Worm (Caenorhabditis elegans) whole organism, young adult: Measurements from ENCODE around the gene F55G1.6.

Experiments used
- B0035.1 ChIP-seq: sonication (generic microtip); optimal IDR thresholded peaks from 2 replicates; lab custom pipeline; 2016; ENCODE audit warnings: missing genetic modification characterization, mild to moderate bottlenecking, missing compliant biosample characterization, missing genotype, missing genetic modification reagents
- B0261.1 ChIP-seq: sonication (generic microtip); optimal IDR thresholded peaks from 2 replicates; lab custom pipeline; 2016; ENCODE audit warnings: mild to moderate bottlenecking, missing genetic modification characterization, moderate library complexity, missing compliant biosample characterization
- F39B2.1 ChIP-seq: fragments of 200-800 bp; sonication (Bioruptor generic); IDR thresholded peaks from 2 replicates; pipeline ENCODE4 v1.3.6; 2022; ENCODE audit warnings: missing genetic modification reagents, missing genetic modification characterization, missing compliant biosample characterization
- F49E8.2 ChIP-seq: sonication (generic microtip); optimal IDR thresholded peaks from 3 replicates; lab custom pipeline; 2017; ENCODE audit warnings: missing genetic modification characterization, mild to moderate bottlenecking, missing compliant biosample characterization, antibody characterized with exemption, moderate library complexity; ENCODE audit not compliant: insufficient read depth
- F57A8.1 ChIP-seq: fragments of 200-800 bp; sonication (Bioruptor generic); optimal IDR thresholded peaks from 2 replicates; lab custom pipeline; 2018; ENCODE audit warnings: mild to moderate bottlenecking, missing genetic modification characterization, moderate library complexity, missing compliant biosample characterization
- Y53F4B.3 ChIP-seq: fragments of 200-800 bp; sonication (Bioruptor generic); IDR thresholded peaks from 2 replicates; pipeline ENCODE4 v1.3.6; 2022; ENCODE audit warnings: missing genetic modification reagents, missing genetic modification characterization, missing compliant biosample characterization
- Y53G8AR.9 ChIP-seq: fragments of 200-800 bp; sonication (Bioruptor generic); conservative IDR thresholded peaks from 2 replicates; pipeline ENCODE4 v1.3.6; 2022; ENCODE audit warnings: missing genetic modification reagents, missing genetic modification characterization, missing compliant biosample characterization
- Y79H2A.3 ChIP-seq: fragments of 200-800 bp; sonication (Bioruptor generic); conservative IDR thresholded peaks from 2 replicates; pipeline ENCODE4 v1.3.6; 2022; ENCODE audit warnings: missing genetic modification reagents, missing genetic modification characterization, missing compliant biosample characterization
- ZK185.1 ChIP-seq: sonication (generic microtip); optimal IDR thresholded peaks from 2 replicates; lab custom pipeline; 2016; ENCODE audit warnings: mild to moderate bottlenecking, missing genetic modification characterization, missing compliant biosample characterization; ENCODE audit not compliant: poor library complexity, severe bottlenecking
- ama-1 ChIP-seq, 3 experiments: fragments of 150-350 bp in 1 of 3; sonication (generic microtip) in 2 of 3; optimal IDR thresholded peaks; 2 replicates each; lab custom pipeline; 2014 to 2018; ENCODE audit warnings: missing biosample characterization in 2 of 3, missing genetic modification characterization in 2 of 3, missing genetic modification reagents in 2 of 3
- atf-7 ChIP-seq: sonication (generic microtip); optimal IDR thresholded peaks from 2 replicates; lab custom pipeline; 2017; ENCODE audit warnings: mild to moderate bottlenecking, missing genetic modification characterization, missing compliant biosample characterization
- attf-6 ChIP-seq: fragments of 200-800 bp; sonication (Bioruptor generic); IDR thresholded peaks from 2 replicates; pipeline ENCODE4 v1.3.6; 2022; ENCODE audit warnings: missing genetic modification reagents, missing genetic modification characterization, missing compliant biosample characterization
- bed-2 ChIP-seq: fragments of 200-800 bp; sonication (Bioruptor generic); IDR thresholded peaks from 2 replicates; pipeline ENCODE4 v1.3.6; 2022; ENCODE audit warnings: missing genetic modification reagents, missing genetic modification characterization, missing compliant biosample characterization
- ccch-3 ChIP-seq: fragments of 200-800 bp; sonication (Bioruptor generic); optimal IDR thresholded peaks from 2 replicates; lab custom pipeline; 2018; ENCODE audit warnings: mild to moderate bottlenecking, missing genetic modification characterization, missing compliant biosample characterization
- cebp-1 ChIP-seq, 2 experiments: fragments of 200-800 bp in 1 of 2; sonication (Bioruptor generic) in 1 of 2; sonication (generic microtip) in 1 of 2; IDR thresholded peaks in 1 of 2; optimal IDR thresholded peaks in 1 of 2; 2 replicates each; pipeline versions ENCODE4 v1.3.6 to Lab custom; 2017 to 2022; ENCODE audit warnings: missing compliant biosample characterization in 2 of 2, missing genetic modification characterization in 2 of 2, mild to moderate bottlenecking in 1 of 2, missing genetic modification reagents in 1 of 2, moderate library complexity in 1 of 2
- ceh-27 ChIP-seq: fragments of 200-800 bp; sonication (Bioruptor generic); optimal IDR thresholded peaks from 2 replicates; lab custom pipeline; 2018; ENCODE audit warnings: mild to moderate bottlenecking, missing genetic modification characterization, moderate library complexity, missing compliant biosample characterization
- ceh-40 ChIP-seq: fragments of 200-800 bp; sonication (Bioruptor generic); IDR thresholded peaks from 2 replicates; pipeline ENCODE4 v1.3.6; 2022; ENCODE audit warnings: missing genetic modification characterization, missing compliant biosample characterization
- dox-1 ChIP-seq: fragments of 200-800 bp; sonication (Bioruptor generic); IDR thresholded peaks from 2 replicates; pipeline ENCODE4 v1.3.6; 2022; ENCODE audit warnings: missing genetic modification reagents, missing genetic modification characterization, missing compliant biosample characterization
- egl-44 ChIP-seq: fragments of 200-800 bp; sonication (Bioruptor generic); IDR thresholded peaks from 2 replicates; pipeline ENCODE4 v1.3.6; 2022; ENCODE audit warnings: missing genetic modification reagents, missing genetic modification characterization, missing compliant biosample characterization
- fkh-3 ChIP-seq: sonication (generic microtip); optimal IDR thresholded peaks from 2 replicates; lab custom pipeline; 2016; ENCODE audit warnings: mild to moderate bottlenecking, missing genetic modification characterization, missing compliant biosample characterization
- hlh-26 ChIP-seq: fragments of 200-800 bp; sonication (Bioruptor generic); conservative IDR thresholded peaks from 2 replicates; pipeline ENCODE4 v1.3.6; 2022; ENCODE audit warnings: missing genetic modification reagents, missing genetic modification characterization, missing compliant biosample characterization
- lin-35 ChIP-seq, 3 experiments: fragments of 150-350 bp in 2 of 3; sonication (generic microtip) in 1 of 3; optimal IDR thresholded peaks; 2 replicates each; lab custom pipeline; 2014 to 2018; ENCODE audit warnings: missing biosample characterization in 3 of 3, missing genetic modification characterization in 3 of 3, missing genetic modification reagents in 3 of 3
- lin-40 ChIP-seq: sonication (generic microtip); optimal IDR thresholded peaks from 2 replicates; lab custom pipeline; 2016; ENCODE audit warnings: missing genetic modification characterization, mild to moderate bottlenecking, missing compliant biosample characterization, missing genotype, missing genetic modification reagents
- madf-10 ChIP-seq: sonication (generic microtip); optimal IDR thresholded peaks from 2 replicates; lab custom pipeline; 2016; ENCODE audit warnings: mild to moderate bottlenecking, missing genetic modification characterization, missing compliant biosample characterization
- mel-28 ChIP-seq: sonication (generic microtip); optimal IDR thresholded peaks from 2 replicates; lab custom pipeline; 2016; ENCODE audit warnings: borderline replicate concordance, mild to moderate bottlenecking, missing genetic modification characterization, missing compliant biosample characterization
- mes-4 ChIP-seq: sonication (generic microtip); optimal IDR thresholded peaks from 2 replicates; lab custom pipeline; 2016; ENCODE audit warnings: missing genotype, missing genetic modification characterization, missing compliant biosample characterization
- mxl-1 ChIP-seq: sonication (generic microtip); optimal IDR thresholded peaks from 2 replicates; lab custom pipeline; 2016; ENCODE audit warnings: missing genetic modification characterization, missing compliant biosample characterization
- nfya-1 ChIP-seq: sonication (generic microtip); optimal IDR thresholded peaks from 2 replicates; lab custom pipeline; 2017; ENCODE audit warnings: antibody characterized with exemption, missing compliant biosample characterization, missing genetic modification characterization, borderline replicate concordance; ENCODE audit not compliant: insufficient read depth
- nfyb-1 ChIP-seq: fragments of 200-800 bp; sonication (Bioruptor generic); IDR thresholded peaks from 2 replicates; pipeline ENCODE4 v1.3.6; 2022; ENCODE audit warnings: missing genetic modification reagents, missing genetic modification characterization, missing compliant biosample characterization
- nhr-179 ChIP-seq: sonication (generic microtip); optimal IDR thresholded peaks from 2 replicates; lab custom pipeline; 2016; ENCODE audit warnings: mild to moderate bottlenecking, missing genetic modification characterization, missing compliant biosample characterization
- rec-8 ChIP-seq, 2 experiments: sonication (generic microtip); optimal IDR thresholded peaks; 2 replicates each; lab custom pipeline; 2016; ENCODE audit warnings: mild to moderate bottlenecking in 2 of 2, missing genetic modification characterization in 2 of 2, missing genetic modification reagents in 2 of 2, missing genotype in 2 of 2, missing biosample characterization in 1 of 2, missing compliant biosample characterization in 1 of 2, moderate library complexity in 1 of 2
- repo-1 ChIP-seq: sonication (generic microtip); optimal IDR thresholded peaks from 2 replicates; lab custom pipeline; 2017; ENCODE audit warnings: mild to moderate bottlenecking, missing genetic modification characterization, missing compliant biosample characterization
- sea-2 ChIP-seq: fragments of 200-800 bp; sonication (Bioruptor generic); IDR thresholded peaks from 2 replicates; pipeline ENCODE4 v1.3.6; 2022; ENCODE audit warnings: missing genetic modification characterization, missing compliant biosample characterization
- snpc-1.1 ChIP-seq: sonication (generic microtip); optimal IDR thresholded peaks from 2 replicates; lab custom pipeline; 2017; ENCODE audit warnings: missing genetic modification characterization, mild to moderate bottlenecking, missing compliant biosample characterization, antibody characterized with exemption, moderate library complexity, missing genotype, missing genetic modification reagents; ENCODE audit not compliant: insufficient read depth
- snpc-1.3 ChIP-seq: sonication (generic microtip); optimal IDR thresholded peaks from 2 replicates; lab custom pipeline; 2017; ENCODE audit warnings: missing genetic modification characterization, mild to moderate bottlenecking, missing compliant biosample characterization, antibody characterized with exemption, moderate library complexity, missing genotype, missing genetic modification reagents; ENCODE audit not compliant: insufficient read depth
- snpc-3.4 ChIP-seq: sonication (generic microtip); optimal IDR thresholded peaks from 2 replicates; lab custom pipeline; 2017; ENCODE audit warnings: missing genetic modification characterization, mild to moderate bottlenecking, missing compliant biosample characterization, antibody characterized with exemption, moderate library complexity, missing genotype, missing genetic modification reagents
- tbx-9 ChIP-seq: sonication (generic microtip); optimal IDR thresholded peaks from 2 replicates; lab custom pipeline; 2016; ENCODE audit warnings: borderline replicate concordance, missing genetic modification characterization, inconsistent platforms, missing compliant biosample characterization
- tlf-1 ChIP-seq: fragments of 200-800 bp; sonication (Bioruptor generic); optimal IDR thresholded peaks from 2 replicates; lab custom pipeline; 2018; ENCODE audit warnings: mild to moderate bottlenecking, missing genetic modification characterization, missing compliant biosample characterization
- unc-130 ChIP-seq: sonication (generic microtip); optimal IDR thresholded peaks from 2 replicates; lab custom pipeline; 2016; ENCODE audit warnings: missing genetic modification reagents, missing genetic modification characterization, missing compliant biosample characterization
- unc-62 ChIP-seq: fragments of 150-350 bp; optimal IDR thresholded peaks from 2 replicates; lab custom pipeline; 2014; ENCODE audit warnings: missing biosample characterization, missing genetic modification reagents, missing genetic modification characterization
- xnd-1 ChIP-seq: sonication (generic microtip); optimal IDR thresholded peaks from 2 replicates; lab custom pipeline; 2016; ENCODE audit warnings: missing genotype, missing genetic modification reagents, missing genetic modification characterization, missing compliant biosample characterization
- ztf-18 ChIP-seq: sonication (generic microtip); optimal IDR thresholded peaks from 2 replicates; lab custom pipeline; 2016; ENCODE audit warnings: missing genotype, mild to moderate bottlenecking, missing genetic modification characterization, missing compliant biosample characterization
- ztf-22 ChIP-seq: fragments of 200-800 bp; sonication (Bioruptor generic); optimal IDR thresholded peaks from 2 replicates; lab custom pipeline; 2018; ENCODE audit warnings: mild to moderate bottlenecking, missing genetic modification characterization, moderate library complexity, missing compliant biosample characterization
- ztf-26 ChIP-seq: sonication (generic microtip); optimal IDR thresholded peaks from 2 replicates; lab custom pipeline; 2017; ENCODE audit warnings: missing genetic modification characterization, missing compliant biosample characterization
- ztf-3 ChIP-seq: fragments of 200-800 bp; sonication (Bioruptor generic); optimal IDR thresholded peaks from 2 replicates; lab custom pipeline; 2018; ENCODE audit warnings: mild to moderate bottlenecking, missing genetic modification characterization, missing compliant biosample characterization

Gene F55G1.6

ce11 chrIV:7507841-7508509 is 34.7 kb downstream of the F55G1.6 start, which contains the start of the genes vdac-1 and R05G6.5 (continued):
- TF ChIP-seq ztf-3 (GFP tag; lab: Kevin White, UChicago) (no peak), ztf-26 (tag; lab: Kevin White, UChicago) (peak; percentile 21), bed-2 (GFP tag; lab: Robert Waterston, UW) (no peak), madf-10 (tag; lab: Kevin White, UChicago) (peak; percentile 45), mel-28 (no peak), sea-2 (no peak), atf-7 (tag; lab: Kevin White, UChicago) (peak; percentile 44), snpc-1.3 (tag; lab: Kevin White, UChicago) (no peak), lin-35 (GFP tag; optimal IDR thresholded peaks at IDR 0.05; lab: Kevin White, UChicago) (peak in 1 of 3 experiments; percentile 73), Y79H2A.3 (GFP tag; lab: Robert Waterston, UW) (no peak), mxl-1 (tag; lab: Kevin White, UChicago) (no peak), ceh-27 (GFP tag; lab: Kevin White, UChicago) (peak; percentile 79), B0035.1 (no peak), cebp-1 (GFP tag; IDR thresholded peaks at IDR 0.05; lab: Robert Waterston, UW) (no peak), cebp-1 (tag; optimal IDR thresholded peaks at IDR 0.05; lab: Kevin White, UChicago) (peak; percentile 73), nfya-1 (tag; lab: Kevin White, UChicago) (no peak), Y53G8AR.9 (GFP tag; lab: Robert Waterston, UW) (peak; percentile 86), attf-6 (no peak; the same call in 1 of the 2 replicates), egl-44 (no peak), xnd-1 (tag; lab: Kevin White, UChicago) (no peak), ama-1 (optimal IDR thresholded peaks at IDR 0.05; lab: Kevin White, UChicago) (no peak), ama-1 (GFP tag; optimal IDR thresholded peaks at IDR 0.05; lab: Kevin White, UChicago) (no peak), ztf-22 (no peak), ZK185.1 (tag; lab: Kevin White, UChicago) (no peak), lin-40 (peak; percentile 68), F39B2.1 (GFP tag; lab: Robert Waterston, UW) (no peak), ztf-18 (tag; lab: Kevin White, UChicago) (peak; percentile 42), hlh-26 (GFP tag; lab: Robert Waterston, UW) (no peak), rec-8 (tag; optimal IDR thresholded peaks at IDR 0.05; lab: Kevin White, UChicago) (no peak), unc-62 (GFP tag; lab: Kevin White, UChicago) (no peak), snpc-3.4 (no peak), nfyb-1 (GFP tag; lab: Robert Waterston, UW) (peak; percentile 44; the same call in 1 of the 2 replicates), tlf-1 (GFP tag; lab: Kevin White, UChicago) (no peak), ccch-3 (GFP tag; lab: Kevin White, UChicago) (no peak), B0261.1 (tag; lab: Kevin White, UChicago) (no peak), fkh-3 (tag; lab: Kevin White, UChicago) (no peak), F57A8.1 (no peak), ceh-40 (GFP tag; lab: Robert Waterston, UW) (no peak), repo-1 (tag; lab: Kevin White, UChicago) (peak; percentile 45), nhr-179 (tag; lab: Kevin White, UChicago) (no peak), dox-1 (peak; percentile 73), F49E8.2 (tag; lab: Kevin White, UChicago) (no peak), unc-130 (GFP tag; lab: Kevin White, UChicago) (no peak), tbx-9 (tag; lab: Kevin White, UChicago) (no peak), Y53F4B.3 (GFP tag; lab: Robert Waterston, UW) (no peak), mes-4 (tag; lab: Kevin White, UChicago) (no peak), snpc-1.1 (tag; lab: Kevin White, UChicago) (no peak)
